Worm (Caenorhabditis elegans) whole organism, young adult: ENCODE results near the gene M04C3.5.

ENCODE experiments used
- B0019.2 ChIP-seq: fragments of 200-800 bp; sonication (Bioruptor generic); conservative IDR thresholded peaks from 2 replicates; pipeline ENCODE4 v1.3.6; 2022; ENCODE audit warnings: missing genetic modification reagents, missing genetic modification characterization, missing compliant biosample characterization
- F57A8.1 ChIP-seq: fragments of 200-800 bp; sonication (Bioruptor generic); optimal IDR thresholded peaks from 2 replicates; lab custom pipeline; 2018; ENCODE audit warnings: mild to moderate bottlenecking, missing genetic modification characterization, moderate library complexity, missing compliant biosample characterization
- let-526 ChIP-seq: fragments of 200-800 bp; sonication (Bioruptor generic); IDR thresholded peaks from 2 replicates; pipeline ENCODE4 v1.3.6; 2022; ENCODE audit warnings: missing genetic modification reagents, missing genetic modification characterization, missing compliant biosample characterization
- pha-4 ChIP-seq: fragments of 150-350 bp; sonication (generic microtip); optimal IDR thresholded peaks from 2 replicates; lab custom pipeline; 2014; ENCODE audit warnings: missing biosample characterization, missing genetic modification reagents, missing genetic modification characterization
- snpc-4 ChIP-seq, 5 experiments: fragments of 150-350 bp in 1 of 5; sonication (generic microtip) in 4 of 5; optimal IDR thresholded peaks; 2 replicates each; lab custom pipeline; 2014 to 2018; ENCODE audit warnings: missing genetic modification characterization in 5 of 5, missing biosample characterization in 3 of 5, antibody characterized with exemption in 2 of 5, mild to moderate bottlenecking in 2 of 5, missing compliant biosample characterization in 2 of 5, missing genotype in 2 of 5, moderate library complexity in 2 of 5, missing genetic modification reagents in 1 of 5
- unc-130 ChIP-seq: sonication (generic microtip); optimal IDR thresholded peaks from 2 replicates; lab custom pipeline; 2016; ENCODE audit warnings: missing genetic modification reagents, missing genetic modification characterization, missing compliant biosample characterization
- zfh-2 ChIP-seq: fragments of 200-800 bp; sonication (Bioruptor generic); conservative IDR thresholded peaks from 2 replicates; pipeline ENCODE4 v1.3.6; 2022; ENCODE audit warnings: missing genetic modification reagents, missing genetic modification characterization, missing compliant biosample characterization
- ztf-3 ChIP-seq: fragments of 200-800 bp; sonication (Bioruptor generic); optimal IDR thresholded peaks from 2 replicates; lab custom pipeline; 2018; ENCODE audit warnings: mild to moderate bottlenecking, missing genetic modification characterization, missing compliant biosample characterization

DNA sequence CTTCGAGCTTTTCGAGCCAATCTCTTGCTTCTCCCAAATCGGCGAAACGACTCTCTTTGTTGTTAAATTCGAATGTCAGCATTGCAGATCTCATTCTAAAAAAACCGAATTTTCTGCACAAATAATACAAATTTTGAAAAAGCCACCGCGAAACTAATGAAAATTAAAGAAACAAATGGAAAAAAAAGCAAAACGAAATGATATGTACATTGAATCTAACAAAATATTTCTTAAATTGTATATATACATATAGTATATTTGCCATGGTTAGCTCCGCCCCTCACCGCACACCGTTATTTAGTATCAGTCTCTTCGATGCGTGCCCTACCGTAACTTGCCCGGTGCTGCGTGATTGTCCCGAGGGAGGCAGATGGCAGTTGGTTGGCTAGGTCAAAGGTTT lies 48.9 kb upstream of the M04C3.5 start, which contains the start of gene srw-86:
- TF ChIP-seq F57A8.1 (GFP tag; lab: Kevin White, UChicago) (no peak), pha-4 (tag; lab: Kevin White, UChicago) (no peak), ztf-3 (GFP tag; lab: Kevin White, UChicago) (no peak), snpc-4 (GFP tag; optimal IDR thresholded peaks at IDR 0.05; lab: Kevin White, UChicago) (no peak), snpc-4 (tag; optimal IDR thresholded peaks at IDR 0.05; lab: Kevin White, UChicago) (no peak), zfh-2 (GFP tag; lab: Robert Waterston, UW) (no peak), unc-130 (no peak), let-526 (GFP tag; lab: Robert Waterston, UW) (no peak), B0019.2 (no peak)
